Worm (Caenorhabditis elegans) whole organism, L4 larva: ENCODE measurements around the gene F54H12.10.

ENCODE experiments used
- T20F7.1 ChIP-seq: fragments of 200-800 bp; sonication (Bioruptor generic); optimal IDR thresholded peaks from 2 replicates; lab custom pipeline; 2018; ENCODE audit warnings: mild to moderate bottlenecking, missing genetic modification characterization, missing compliant biosample characterization
- Y48G9A.11 ChIP-seq: fragments of 200-800 bp; sonication (Bioruptor generic); IDR thresholded peaks from 2 replicates; pipeline ENCODE4 v1.3.6; 2022; ENCODE audit warnings: missing genetic modification reagents, missing genetic modification characterization, missing compliant biosample characterization
- Y75B8A.6 ChIP-seq: fragments of 200-800 bp; sonication (Bioruptor generic); IDR thresholded peaks from 2 replicates; pipeline ENCODE4 v1.3.6; 2022; ENCODE audit warnings: missing genetic modification reagents, missing genetic modification characterization, missing compliant biosample characterization
- aha-1 ChIP-seq: fragments of 150-350 bp; peaks from one replicate; lab custom pipeline; 2014; ENCODE audit warnings: missing biosample characterization, missing genetic modification characterization
- ceh-20 ChIP-seq: fragments of 200-800 bp; sonication (Bioruptor generic); IDR thresholded peaks from 2 replicates; pipeline ENCODE4 v1.3.6; 2022; ENCODE audit warnings: missing genetic modification reagents, missing genetic modification characterization, missing compliant biosample characterization
- ceh-28 ChIP-seq: fragments of 150-350 bp; optimal IDR thresholded peaks from 2 replicates; lab custom pipeline; 2014; ENCODE audit warnings: missing biosample characterization, missing genetic modification reagents, missing genetic modification characterization
- ceh-44 ChIP-seq: fragments of 200-800 bp; sonication (Bioruptor generic); IDR thresholded peaks from 2 replicates; pipeline ENCODE4 v1.3.6; 2022; ENCODE audit warnings: missing genetic modification reagents, missing genetic modification characterization, missing compliant biosample characterization
- cey-2 ChIP-seq: sonication (generic microtip); optimal IDR thresholded peaks from 3 replicates; lab custom pipeline; 2017; ENCODE audit warnings: missing genetic modification characterization, mild to moderate bottlenecking, missing compliant biosample characterization, antibody characterized with exemption, borderline replicate concordance; ENCODE audit not compliant: insufficient read depth
- daf-16 ChIP-seq, 3 experiments: sonication (generic microtip); optimal IDR thresholded peaks; 2 replicates each; lab custom pipeline; 2016 to 2017; ENCODE audit warnings: missing genetic modification characterization in 3 of 3, missing genetic modification reagents in 3 of 3, mild to moderate bottlenecking in 2 of 3, missing compliant biosample characterization in 2 of 3, missing biosample characterization in 1 of 3, moderate library complexity in 1 of 3
- dpl-1 ChIP-seq: fragments of 150-350 bp; optimal IDR thresholded peaks from 2 replicates; lab custom pipeline; 2014; ENCODE audit warnings: missing biosample characterization, missing genetic modification reagents, missing genetic modification characterization
- dve-1 ChIP-seq: sonication (generic microtip); optimal IDR thresholded peaks from 2 replicates; lab custom pipeline; 2017; ENCODE audit warnings: antibody characterized with exemption, mild to moderate bottlenecking, missing genetic modification characterization, missing compliant biosample characterization; ENCODE audit not compliant: insufficient read depth
- egl-27 ChIP-seq: sonication (generic microtip); optimal IDR thresholded peaks from 3 replicates; lab custom pipeline; 2017; ENCODE audit warnings: missing biosample characterization, missing genetic modification reagents, missing genetic modification characterization
- fkh-10 ChIP-seq: fragments of 150-350 bp; optimal IDR thresholded peaks from 2 replicates; lab custom pipeline; 2014; ENCODE audit warnings: missing biosample characterization, missing genetic modification reagents, missing genetic modification characterization
- hif-1 ChIP-seq, 2 experiments: sonication (generic microtip); optimal IDR thresholded peaks; 2 replicates each; lab custom pipeline; 2016 to 2017; ENCODE audit warnings: missing compliant biosample characterization in 2 of 2, missing genetic modification characterization in 2 of 2, missing genetic modification reagents in 2 of 2, missing genotype in 2 of 2, mild to moderate bottlenecking in 1 of 2
- hlh-11 ChIP-seq: fragments of 200-800 bp; sonication (Bioruptor generic); optimal IDR thresholded peaks from 2 replicates; lab custom pipeline; 2018; ENCODE audit warnings: mild to moderate bottlenecking, missing genetic modification characterization, missing compliant biosample characterization
- hlh-30 ChIP-seq: sonication (generic microtip); optimal IDR thresholded peaks from 2 replicates; lab custom pipeline; 2017; ENCODE audit warnings: antibody characterized with exemption, mild to moderate bottlenecking, missing genetic modification characterization, missing compliant biosample characterization; ENCODE audit not compliant: insufficient read depth
- hmg-1.1 ChIP-seq: fragments of 200-800 bp; sonication (Bioruptor generic); IDR thresholded peaks from 2 replicates; pipeline ENCODE4 v1.3.6; 2022; ENCODE audit warnings: missing genetic modification reagents, missing genetic modification characterization, missing compliant biosample characterization
- jun-1 ChIP-seq: fragments of 150-350 bp; optimal IDR thresholded peaks from 2 replicates; lab custom pipeline; 2014; ENCODE audit warnings: missing biosample characterization, missing genetic modification reagents, missing genetic modification characterization
- lim-7 ChIP-seq: fragments of 200-800 bp; sonication (Bioruptor generic); IDR thresholded peaks from 2 replicates; pipeline ENCODE4 v1.3.6; 2022; ENCODE audit warnings: missing genetic modification characterization, missing compliant biosample characterization
- lin-13 ChIP-seq: fragments of 150-350 bp; optimal IDR thresholded peaks from 2 replicates; lab custom pipeline; 2014; ENCODE audit warnings: missing biosample characterization, missing genetic modification reagents, missing genetic modification characterization
- lin-39 ChIP-seq: fragments of 150-350 bp; optimal IDR thresholded peaks from 2 replicates; lab custom pipeline; 2014; ENCODE audit warnings: missing biosample characterization, missing genetic modification reagents, missing genetic modification characterization
- lsy-2 ChIP-seq, 2 experiments: fragments of 150-350 bp in 1 of 2; sonication (generic microtip) in 1 of 2; optimal IDR thresholded peaks; 2 replicates each; lab custom pipeline; 2014 to 2017; ENCODE audit warnings: missing biosample characterization in 2 of 2, missing genetic modification characterization in 2 of 2
- madf-5 ChIP-seq, 2 experiments: fragments of 200-800 bp; sonication (Bioruptor generic); IDR thresholded peaks; 2 replicates each; pipeline ENCODE4 v1.3.6; 2022; ENCODE audit warnings: missing compliant biosample characterization in 2 of 2, missing genetic modification characterization in 2 of 2
- mdl-1 ChIP-seq, 2 experiments: fragments of 150-350 bp in 1 of 2; sonication (generic microtip) in 1 of 2; optimal IDR thresholded peaks; 2 replicates each; lab custom pipeline; 2014 to 2017; ENCODE audit warnings: missing biosample characterization in 2 of 2, missing genetic modification characterization in 2 of 2
- mes-2 ChIP-seq: sonication (generic microtip); optimal IDR thresholded peaks from 2 replicates; lab custom pipeline; 2016; ENCODE audit warnings: missing genotype, mild to moderate bottlenecking, missing genetic modification characterization, missing compliant biosample characterization; ENCODE audit not compliant: poor library complexity, severe bottlenecking
- nhr-11 ChIP-seq: fragments of 150-350 bp; optimal IDR thresholded peaks from 2 replicates; lab custom pipeline; 2014; ENCODE audit warnings: missing biosample characterization, missing genetic modification characterization
- nhr-25 ChIP-seq: sonication (generic microtip); optimal IDR thresholded peaks from 2 replicates; lab custom pipeline; 2017; ENCODE audit warnings: missing genetic modification characterization, mild to moderate bottlenecking, missing compliant biosample characterization, antibody characterized with exemption, moderate library complexity, borderline replicate concordance; ENCODE audit not compliant: insufficient read depth
- nhr-28 ChIP-seq: fragments of 150-350 bp; optimal IDR thresholded peaks from 2 replicates; lab custom pipeline; 2014; ENCODE audit warnings: missing biosample characterization, missing genetic modification characterization
- nhr-41 ChIP-seq: fragments of 200-800 bp; sonication (Bioruptor generic); IDR thresholded peaks from 2 replicates; pipeline ENCODE4 v1.3.6; 2022; ENCODE audit warnings: missing genetic modification reagents, missing genetic modification characterization, missing compliant biosample characterization
- nhr-6 ChIP-seq: fragments of 150-350 bp; optimal IDR thresholded peaks from 2 replicates; lab custom pipeline; 2014; ENCODE audit warnings: missing biosample characterization, missing genetic modification characterization
- nhr-77 ChIP-seq: fragments of 150-350 bp; optimal IDR thresholded peaks from 2 replicates; lab custom pipeline; 2014; ENCODE audit warnings: missing biosample characterization, missing genetic modification characterization
- pqm-1 ChIP-seq: sonication (generic microtip); optimal IDR thresholded peaks from 2 replicates; lab custom pipeline; 2017; ENCODE audit warnings: missing biosample characterization, missing genetic modification characterization
- skn-1 ChIP-seq: fragments of 150-350 bp; optimal IDR thresholded peaks from 2 replicates; lab custom pipeline; 2014; ENCODE audit warnings: missing biosample characterization, missing genetic modification characterization
- tag-97 ChIP-seq: fragments of 200-800 bp; sonication (Bioruptor generic); IDR thresholded peaks from 2 replicates; pipeline ENCODE4 v1.3.6; 2022; ENCODE audit warnings: missing genetic modification characterization, missing compliant biosample characterization
- unc-130 ChIP-seq: sonication (generic microtip); optimal IDR thresholded peaks from 2 replicates; lab custom pipeline; 2016; ENCODE audit warnings: missing genetic modification reagents, missing genetic modification characterization, missing compliant biosample characterization
- vab-7 ChIP-seq: fragments of 200-800 bp; sonication (Bioruptor generic); IDR thresholded peaks from 2 replicates; pipeline ENCODE4 v1.3.6; 2022; ENCODE audit warnings: missing genetic modification reagents, missing genetic modification characterization, missing compliant biosample characterization

Gene F54H12.10

DNA sequence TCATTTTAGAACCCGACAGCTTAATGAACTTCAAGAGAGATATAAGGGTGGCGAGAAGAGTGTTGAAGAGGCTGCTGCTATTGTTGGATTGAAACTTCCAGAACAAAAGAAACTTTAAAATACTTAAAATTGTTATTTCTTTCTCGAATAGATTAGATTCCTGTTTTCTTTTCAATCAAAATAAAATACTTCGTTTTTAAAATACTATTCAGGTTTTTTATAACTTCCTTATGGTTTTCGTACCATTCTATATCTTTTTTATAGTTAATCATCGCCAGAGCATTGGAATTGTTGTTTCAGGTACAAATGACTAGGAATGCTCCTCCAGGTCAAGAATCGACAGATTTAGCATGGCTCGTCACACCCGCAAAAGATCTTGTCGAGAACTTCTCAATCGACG lies 17.4 kb downstream of the F54H12.10 start, which contains the start of gene kle-2:
Gene kle-2 (plus strand): TSS at position 301 of the 400 bp plus-strand sequence.
- TF ChIP-seq unc-130 (GFP tag; lab: Kevin White, UChicago): no peak
- TF ChIP-seq ceh-44 (GFP tag; lab: Robert Waterston, UW): no peak
- no peak for TF ChIP-seq lin-39 (tag; lab: Kevin White, UChicago)

DNA sequence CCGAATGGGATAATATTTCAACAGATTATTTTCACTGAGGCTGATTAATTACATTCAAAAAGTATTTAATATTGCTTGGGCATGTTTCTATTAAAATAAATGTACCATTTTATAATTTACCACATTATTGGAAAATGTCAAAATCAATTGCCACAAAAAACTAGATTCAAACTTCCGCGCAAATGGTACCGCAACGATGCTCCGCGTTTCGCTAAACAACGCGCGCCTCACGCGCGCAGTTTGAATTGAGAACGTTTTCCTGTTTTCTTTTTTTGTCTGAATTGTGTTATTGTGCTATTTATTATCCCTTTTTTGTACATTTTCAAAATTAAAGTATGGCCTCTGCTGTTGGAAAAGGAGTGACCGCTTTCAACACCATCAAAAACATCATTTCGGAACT lies 18.0 kb downstream of the F54H12.10 start, which contains the start of gene C29E4.12:
Gene C29E4.12 (plus strand): TSS at position 333 of the 400 bp plus-strand sequence.
- TF ChIP-seq lsy-2 (tag; optimal IDR thresholded peaks at IDR 0.05; lab: Kevin White, UChicago) (peak in 1 of 2 experiments; percentile 83), fkh-10 (GFP tag; lab: Kevin White, UChicago) (peak; percentile 38), lim-7 (GFP tag; lab: Robert Waterston, UW) (no peak), aha-1 (tag; lab: Kevin White, UChicago) (peak; percentile 62), vab-7 (GFP tag; lab: Robert Waterston, UW) (no peak), T20F7.1 (GFP tag; lab: Kevin White, UChicago) (peak; percentile 99), nhr-28 (tag; lab: Kevin White, UChicago) (peak; percentile 52), ceh-20 (GFP tag; lab: Robert Waterston, UW) (no peak), hif-1 (tag; optimal IDR thresholded peaks at IDR 0.05; lab: Kevin White, UChicago) (peak in 1 of 2 experiments; percentile 27), nhr-25 (tag; lab: Kevin White, UChicago) (peak; percentile 55), nhr-6 (tag; lab: Kevin White, UChicago) (peak; percentile 45), dve-1 (tag; lab: Kevin White, UChicago) (peak; percentile 26), skn-1 (tag; lab: Kevin White, UChicago) (no peak), hlh-30 (tag; lab: Kevin White, UChicago) (peak; percentile 79), nhr-11 (tag; lab: Kevin White, UChicago) (peak; percentile 11), Y48G9A.11 (GFP tag; lab: Robert Waterston, UW) (peak; percentile 94), hmg-1.1 (peak; percentile 65; the same call in 1 of the 2 replicates), ceh-44 (GFP tag; lab: Robert Waterston, UW) (no peak), mes-2 (tag; lab: Kevin White, UChicago) (peak; percentile 77), mdl-1 (tag; optimal IDR thresholded peaks at IDR 0.05; lab: Kevin White, UChicago) (no peak), dpl-1 (GFP tag; lab: Kevin White, UChicago) (peak; percentile 96)

DNA sequence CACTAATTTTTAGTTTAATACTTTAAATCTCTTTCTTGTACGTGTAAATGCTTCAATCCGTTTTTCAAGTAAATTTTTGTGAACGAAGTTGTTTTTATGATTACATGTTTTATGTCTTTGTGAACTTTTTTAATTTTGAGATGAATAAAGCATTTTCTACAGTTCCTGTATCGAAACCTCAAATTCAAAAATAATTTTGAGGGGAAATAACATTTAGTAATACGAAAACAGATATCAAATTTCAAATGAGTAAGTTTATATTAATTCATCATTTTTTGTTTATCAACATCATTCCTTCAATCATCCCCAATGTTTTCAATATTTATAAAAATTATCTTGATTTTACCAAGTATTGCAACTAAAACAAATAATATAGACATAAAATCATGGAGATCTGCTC lies 21.2 kb downstream of the F54H12.10 start, which contains the start of gene C29E4.10:
Gene C29E4.10 (plus strand): TSS at position 301 of the 400 bp plus-strand sequence.
- TF ChIP-seq madf-5 (GFP tag; IDR thresholded peaks at IDR 0.05; lab: Robert Waterston, UW): no peak
- no peak for TF ChIP-seq nhr-41 (GFP tag; lab: Robert Waterston, UW)
- TF ChIP-seq ceh-44 (GFP tag; lab: Robert Waterston, UW): no peak
- TF ChIP-seq ceh-28 (tag; lab: Kevin White, UChicago): no peak
- no peak for TF ChIP-seq jun-1 (tag; lab: Kevin White, UChicago)
- no peak for TF ChIP-seq hif-1 (tag; optimal IDR thresholded peaks at IDR 0.05; lab: Kevin White, UChicago)
- TF ChIP-seq egl-27: no peak
- no peak for TF ChIP-seq T20F7.1 (GFP tag; lab: Kevin White, UChicago)
- no peak for TF ChIP-seq nhr-77
- no peak for TF ChIP-seq hlh-11 (tag; lab: Kevin White, UChicago)
- TF ChIP-seq Y75B8A.6 (GFP tag; lab: Robert Waterston, UW): no peak
- no peak for TF ChIP-seq tag-97

DNA sequence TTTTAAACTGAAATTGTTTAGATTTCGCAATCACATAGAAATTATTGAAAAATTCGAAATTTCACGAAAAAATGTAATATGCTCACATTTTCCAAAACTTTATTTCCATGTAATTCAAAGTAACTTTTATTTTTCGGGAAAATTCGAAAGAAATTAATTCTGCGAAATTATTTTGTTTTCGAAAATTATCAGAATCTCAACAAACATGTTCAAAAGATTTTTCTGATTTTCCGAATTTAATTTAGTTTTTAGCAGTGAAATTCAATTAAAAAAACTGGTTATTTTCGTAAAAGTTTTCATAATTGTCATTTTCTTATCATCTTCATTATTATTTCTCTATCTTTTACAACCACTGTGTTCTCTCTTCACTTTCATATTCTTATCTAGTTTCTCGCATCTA lies 25.5 kb downstream of the F54H12.10 start, which contains the start of gene ran-2:
Gene ran-2 (plus strand): TSS at position 301 of the 400 bp plus-strand sequence.
- TF ChIP-seq cey-2 (tag; lab: Kevin White, UChicago) (no peak), daf-16 (GFP tag; optimal IDR thresholded peaks at IDR 0.05; lab: Kevin White, UChicago) (no peak), daf-16 (tag; optimal IDR thresholded peaks at IDR 0.05; lab: Kevin White, UChicago) (peak; percentile 50), pqm-1 (tag; lab: Kevin White, UChicago) (peak; percentile 22), dve-1 (tag; lab: Kevin White, UChicago) (peak; percentile 16), egl-27 (no peak), lin-13 (no peak)
